Worm (Caenorhabditis elegans) whole organism, L2 larva: ENCODE results near the gene fbxl-5.

Source experiments
- C34F6.9 ChIP-seq: fragments of 150-350 bp; optimal IDR thresholded peaks from 2 replicates; lab custom pipeline; 2014; ENCODE audit warnings: missing biosample characterization, missing genetic modification characterization
- F13H6.1 ChIP-seq: sonication (generic microtip); optimal IDR thresholded peaks from 2 replicates; lab custom pipeline; 2016; ENCODE audit warnings: missing genetic modification characterization, missing compliant biosample characterization
- R02D3.7 ChIP-seq: fragments of 150-350 bp; optimal IDR thresholded peaks from 2 replicates; lab custom pipeline; 2014; ENCODE audit warnings: missing biosample characterization, missing genetic modification characterization
- ZK546.5 ChIP-seq: sonication (generic microtip); optimal IDR thresholded peaks from 2 replicates; lab custom pipeline; 2017; ENCODE audit warnings: missing biosample characterization, missing genetic modification characterization
- alr-1 ChIP-seq: fragments of 150-350 bp; optimal IDR thresholded peaks from 2 replicates; lab custom pipeline; 2014; ENCODE audit warnings: missing biosample characterization, missing genetic modification characterization
- aly-2 ChIP-seq: fragments of 150-350 bp; optimal IDR thresholded peaks from 2 replicates; lab custom pipeline; 2014; ENCODE audit warnings: missing biosample characterization, missing genetic modification characterization
- blmp-1 ChIP-seq: sonication (generic microtip); optimal IDR thresholded peaks from 2 replicates; lab custom pipeline; 2017; ENCODE audit warnings: missing genetic modification characterization, mild to moderate bottlenecking, missing compliant biosample characterization, antibody characterized with exemption, moderate library complexity; ENCODE audit not compliant: insufficient read depth
- ceh-82 ChIP-seq: fragments of 150-350 bp; optimal IDR thresholded peaks from 2 replicates; lab custom pipeline; 2014; ENCODE audit warnings: missing biosample characterization, missing genetic modification characterization
- crh-2 ChIP-seq: sonication (generic microtip); optimal IDR thresholded peaks from 2 replicates; lab custom pipeline; 2017; ENCODE audit warnings: missing biosample characterization, missing genetic modification characterization
- dmd-4 ChIP-seq: sonication (generic microtip); optimal IDR thresholded peaks from 2 replicates; lab custom pipeline; 2017; ENCODE audit warnings: missing biosample characterization, missing genetic modification characterization
- egl-27 ChIP-seq: sonication (generic microtip); optimal IDR thresholded peaks from 3 replicates; lab custom pipeline; 2017; ENCODE audit warnings: missing biosample characterization, missing genetic modification reagents, missing genetic modification characterization
- elt-1 ChIP-seq: fragments of 150-350 bp; optimal IDR thresholded peaks from 2 replicates; lab custom pipeline; 2014; ENCODE audit warnings: missing biosample characterization, missing genetic modification characterization
- elt-3 ChIP-seq: sonication (generic microtip); optimal IDR thresholded peaks from 2 replicates; lab custom pipeline; 2017; ENCODE audit warnings: missing biosample characterization, missing genetic modification characterization
- fos-1 ChIP-seq: fragments of 150-350 bp; optimal IDR thresholded peaks from 2 replicates; lab custom pipeline; 2014; ENCODE audit warnings: missing biosample characterization, missing genetic modification characterization
- gmeb-1 ChIP-seq: fragments of 150-350 bp; optimal IDR thresholded peaks from 2 replicates; lab custom pipeline; 2014; ENCODE audit warnings: missing biosample characterization, missing genetic modification characterization
- lin-13 ChIP-seq: fragments of 150-350 bp; optimal IDR thresholded peaks from 2 replicates; lab custom pipeline; 2014; ENCODE audit warnings: missing biosample characterization, missing genetic modification reagents, missing genetic modification characterization
- lin-39 ChIP-seq: fragments of 150-350 bp; optimal IDR thresholded peaks from 2 replicates; lab custom pipeline; 2014; ENCODE audit warnings: missing biosample characterization, missing genetic modification reagents, missing genetic modification characterization
- lsy-2 ChIP-seq, 2 experiments: fragments of 150-350 bp in 1 of 2; sonication (generic microtip) in 1 of 2; optimal IDR thresholded peaks; 2 replicates each; lab custom pipeline; 2014 to 2017; ENCODE audit warnings: missing biosample characterization in 2 of 2, missing genetic modification characterization in 2 of 2
- mab-5 ChIP-seq: fragments of 150-350 bp; optimal IDR thresholded peaks from 2 replicates; lab custom pipeline; 2014; ENCODE audit warnings: missing biosample characterization, missing genetic modification characterization
- mdl-1 ChIP-seq, 2 experiments: fragments of 150-350 bp in 1 of 2; sonication (generic microtip) in 1 of 2; optimal IDR thresholded peaks; 2 replicates each; lab custom pipeline; 2017; ENCODE audit warnings: missing biosample characterization in 2 of 2, missing genetic modification characterization in 2 of 2
- nhr-11 ChIP-seq: fragments of 150-350 bp; optimal IDR thresholded peaks from 2 replicates; lab custom pipeline; 2014; ENCODE audit warnings: missing biosample characterization, missing genetic modification characterization
- nhr-129 ChIP-seq: fragments of 150-350 bp; optimal IDR thresholded peaks from 2 replicates; lab custom pipeline; 2014; ENCODE audit warnings: missing biosample characterization, missing genetic modification characterization
- nhr-21 ChIP-seq: fragments of 150-350 bp; optimal IDR thresholded peaks from 2 replicates; lab custom pipeline; 2014; ENCODE audit warnings: missing biosample characterization, missing genetic modification characterization
- nhr-237 ChIP-seq: fragments of 150-350 bp; optimal IDR thresholded peaks from 2 replicates; lab custom pipeline; 2014; ENCODE audit warnings: missing biosample characterization, missing genetic modification characterization
- nhr-25 ChIP-seq: fragments of 150-350 bp; sonication (generic microtip); optimal IDR thresholded peaks from 3 replicates; lab custom pipeline; 2014; ENCODE audit warnings: missing biosample characterization, missing genetic modification characterization
- nhr-6 ChIP-seq: fragments of 150-350 bp; optimal IDR thresholded peaks from 2 replicates; lab custom pipeline; 2014; ENCODE audit warnings: missing biosample characterization, missing genetic modification characterization
- nhr-77 ChIP-seq: fragments of 150-350 bp; optimal IDR thresholded peaks from 2 replicates; lab custom pipeline; 2014; ENCODE audit warnings: missing biosample characterization, missing genetic modification characterization
- sem-4 ChIP-seq: fragments of 150-350 bp; optimal IDR thresholded peaks from 2 replicates; lab custom pipeline; 2014; ENCODE audit warnings: missing biosample characterization, missing genetic modification reagents, missing genetic modification characterization
- sma-3 ChIP-seq: sonication (generic microtip); optimal IDR thresholded peaks from 2 replicates; lab custom pipeline; 2016; ENCODE audit warnings: missing genetic modification reagents, missing genetic modification characterization, missing compliant biosample characterization
- sma-9 ChIP-seq, 2 experiments: fragments of 150-350 bp in 1 of 2; sonication (generic microtip) in 1 of 2; optimal IDR thresholded peaks; 2 replicates each; lab custom pipeline; 2014 to 2016; ENCODE audit warnings: missing genetic modification characterization in 2 of 2, mild to moderate bottlenecking in 1 of 2, missing biosample characterization in 1 of 2, missing compliant biosample characterization in 1 of 2, missing genetic modification reagents in 1 of 2, moderate library complexity in 1 of 2
- snpc-4 ChIP-seq: fragments of 150-350 bp; optimal IDR thresholded peaks from 2 replicates; lab custom pipeline; 2014; ENCODE audit warnings: missing biosample characterization, missing genetic modification characterization
- unc-39 ChIP-seq: fragments of 150-350 bp; optimal IDR thresholded peaks from 2 replicates; lab custom pipeline; 2014; ENCODE audit warnings: missing biosample characterization, missing genetic modification characterization
- unc-55 ChIP-seq: fragments of 150-350 bp; sonication (generic microtip); optimal IDR thresholded peaks from 3 replicates; lab custom pipeline; 2014; ENCODE audit warnings: missing biosample characterization, missing genetic modification reagents, missing genetic modification characterization
- unc-62 ChIP-seq: fragments of 150-350 bp; optimal IDR thresholded peaks from 2 replicates; lab custom pipeline; 2014; ENCODE audit warnings: missing biosample characterization, missing genetic modification reagents, missing genetic modification characterization
- zag-1 ChIP-seq: fragments of 150-350 bp; optimal IDR thresholded peaks from 2 replicates; lab custom pipeline; 2014; ENCODE audit warnings: missing biosample characterization, missing genetic modification characterization
- ztf-1 ChIP-seq: fragments of 200-800 bp; sonication (Bioruptor generic); conservative IDR thresholded peaks from 2 replicates; pipeline ENCODE4 v1.3.6; 2022; ENCODE audit warnings: missing genetic modification characterization, missing compliant biosample characterization
- ztf-11 ChIP-seq: sonication (generic microtip); optimal IDR thresholded peaks from 2 replicates; lab custom pipeline; 2017; ENCODE audit warnings: missing biosample characterization, missing genetic modification characterization
- ztf-4 ChIP-seq: fragments of 150-350 bp; optimal IDR thresholded peaks from 2 replicates; lab custom pipeline; 2014; ENCODE audit warnings: missing biosample characterization, missing genetic modification characterization

The fbxl-5 gene

DNA sequence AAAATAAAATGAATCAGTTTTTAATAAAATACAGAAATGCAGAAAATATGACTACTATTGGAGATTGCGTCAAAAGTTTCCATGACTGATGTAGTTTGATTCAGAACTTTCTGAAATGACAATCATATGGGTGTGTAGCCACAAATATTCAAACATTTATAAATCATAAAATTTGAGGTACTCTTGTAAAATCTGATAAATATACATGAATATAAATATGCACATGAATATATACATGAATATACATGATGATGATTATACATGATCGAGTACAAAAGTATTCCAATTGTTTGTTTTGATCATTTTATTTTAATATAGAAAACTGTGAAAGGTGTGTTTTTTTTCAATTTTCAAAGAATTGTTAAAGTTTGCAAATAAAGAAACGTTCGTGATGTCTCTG, 11.8 kb downstream of the fbxl-5 start, which contains the start of gene T05B11.4:
Gene T05B11.4, minus strand, starts transcription at position 101 of the 400 bp plus-strand sequence.
- TF ChIP-seq elt-3 (tag; lab: Kevin White, UChicago): no peak
- no peak for TF ChIP-seq lin-13
- no peak for TF ChIP-seq dmd-4 (tag; lab: Kevin White, UChicago)
- TF ChIP-seq lsy-2 (tag; optimal IDR thresholded peaks at IDR 0.05; lab: Kevin White, UChicago): no peak
- TF ChIP-seq crh-2 (tag; lab: Kevin White, UChicago): no peak
- TF ChIP-seq ztf-1 (GFP tag; lab: Robert Waterston, UW): no peak
- no peak for TF ChIP-seq aly-2 (tag; lab: Kevin White, UChicago)
- TF ChIP-seq ceh-82 (tag; lab: Kevin White, UChicago): no peak
- no peak for TF ChIP-seq unc-62 (GFP tag; lab: Kevin White, UChicago)
- TF ChIP-seq nhr-77 (tag; lab: Kevin White, UChicago): no peak
- TF ChIP-seq blmp-1 (tag; lab: Kevin White, UChicago): no peak
- TF ChIP-seq ztf-4 (tag; lab: Kevin White, UChicago): no peak
- TF ChIP-seq nhr-237: no peak
- TF ChIP-seq zag-1 (tag; lab: Kevin White, UChicago): no peak
- TF ChIP-seq sem-4: no peak
- TF ChIP-seq C34F6.9 (tag; lab: Kevin White, UChicago): no peak
- TF ChIP-seq ztf-11 (tag; lab: Kevin White, UChicago): no peak
- no peak for TF ChIP-seq gmeb-1
- TF ChIP-seq nhr-129 (tag; lab: Kevin White, UChicago): no peak
- TF ChIP-seq unc-55 (GFP tag; lab: Kevin White, UChicago): no peak

DNA sequence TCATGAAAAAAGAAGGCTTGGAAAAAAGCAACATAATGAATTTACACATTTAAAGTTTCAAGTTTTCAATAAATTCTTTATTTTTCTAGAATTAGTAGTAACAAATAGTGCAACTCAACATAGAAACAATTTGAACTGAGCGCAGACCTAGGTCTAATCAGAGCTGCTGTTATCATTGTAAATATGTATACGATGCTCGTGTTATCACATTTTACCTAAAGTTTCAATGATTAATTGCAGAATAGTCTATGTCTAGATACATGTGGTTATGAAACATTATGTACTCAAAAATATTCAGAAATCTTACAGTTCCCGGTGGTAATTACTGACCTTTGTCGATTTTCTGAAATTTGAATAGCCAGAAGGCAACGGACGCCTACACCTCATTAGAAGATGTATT, 13.3 kb downstream of the fbxl-5 start:
- TF ChIP-seq fos-1 (tag; lab: Kevin White, UChicago) (peak; percentile 5), sma-9 (GFP tag; optimal IDR thresholded peaks at IDR 0.05; lab: Kevin White, UChicago) (peak; percentile 14), sma-9 (tag; optimal IDR thresholded peaks at IDR 0.05; lab: Kevin White, UChicago) (no peak), lin-39 (no peak), ZK546.5 (tag; lab: Kevin White, UChicago) (no peak)

DNA sequence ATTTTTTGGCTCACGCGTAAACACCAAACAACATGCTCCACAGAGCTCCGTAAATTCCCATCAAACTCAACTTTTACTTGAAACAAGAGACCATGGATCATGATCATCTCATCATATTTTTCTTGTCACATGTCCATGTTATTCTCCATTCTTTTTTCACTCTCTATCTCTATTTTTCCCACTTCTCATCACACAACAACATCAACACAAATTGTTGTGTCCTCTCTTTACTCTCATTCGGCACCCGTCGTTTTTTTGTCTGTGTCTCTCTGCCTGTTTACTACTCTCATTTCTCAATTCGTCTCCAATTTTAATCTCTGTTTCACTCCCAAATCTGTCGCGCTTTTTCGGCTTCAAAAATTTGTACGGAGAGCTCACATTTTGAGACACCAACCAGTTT, 16.6 kb downstream of the fbxl-5 start:
- peak; percentile 80 for TF ChIP-seq unc-55 (GFP tag; lab: Kevin White, UChicago)
- peak; percentile 24 for TF ChIP-seq nhr-25
- TF ChIP-seq fos-1 (tag; lab: Kevin White, UChicago): peak; percentile 23
- peak; percentile 75 for TF ChIP-seq crh-2 (tag; lab: Kevin White, UChicago)
- peak in 1 of 2 experiments; percentile 70 for TF ChIP-seq lsy-2 (tag; optimal IDR thresholded peaks at IDR 0.05; lab: Kevin White, UChicago)
- no peak for TF ChIP-seq R02D3.7
- TF ChIP-seq nhr-129 (tag; lab: Kevin White, UChicago): peak; percentile 87
- TF ChIP-seq unc-39 (tag; lab: Kevin White, UChicago): no peak
- TF ChIP-seq gmeb-1: peak; percentile 40
- no peak for TF ChIP-seq nhr-11
- TF ChIP-seq elt-1 (tag; lab: Kevin White, UChicago): no peak
- peak; percentile 60 for TF ChIP-seq egl-27 (tag; lab: Kevin White, UChicago)
- peak; percentile 12 for TF ChIP-seq zag-1 (tag; lab: Kevin White, UChicago)
- TF ChIP-seq nhr-6 (tag; lab: Kevin White, UChicago): no peak
- TF ChIP-seq unc-62 (GFP tag; lab: Kevin White, UChicago): peak; percentile 24
- TF ChIP-seq sma-9 (GFP tag; optimal IDR thresholded peaks at IDR 0.05; lab: Kevin White, UChicago): peak; percentile 69
- no peak for TF ChIP-seq sma-9 (tag; optimal IDR thresholded peaks at IDR 0.05; lab: Kevin White, UChicago)
- no peak for TF ChIP-seq lin-39
- TF ChIP-seq sma-3 (GFP tag; lab: Kevin White, UChicago): peak; percentile 21
- TF ChIP-seq lin-13: peak; percentile 26
- peak; percentile 81 for TF ChIP-seq mab-5 (tag; lab: Kevin White, UChicago)
- peak; percentile 12 for TF ChIP-seq nhr-21 (tag; lab: Kevin White, UChicago)
- no peak for TF ChIP-seq snpc-4
- peak; percentile 36 for TF ChIP-seq F13H6.1 (tag; lab: Kevin White, UChicago)
- TF ChIP-seq nhr-77 (tag; lab: Kevin White, UChicago): no peak
- peak; percentile 82 for TF ChIP-seq C34F6.9 (tag; lab: Kevin White, UChicago)
- no peak for TF ChIP-seq alr-1
- peak in 1 of 2 experiments; percentile 73 for TF ChIP-seq mdl-1 (tag; optimal IDR thresholded peaks at IDR 0.05; lab: Kevin White, UChicago)
- no peak for TF ChIP-seq elt-3 (tag; lab: Kevin White, UChicago)
- TF ChIP-seq, all 48 proteins: peak for 18
